Worm (Caenorhabditis elegans) whole organism, L1 larva: ENCODE results near the gene F34H10.3.
A peak's percentile ranks its signal among the peaks of the same experiment; 100 is the strongest.

Experiments
- C04F5.9 ChIP-seq: sonication (generic microtip); optimal IDR thresholded peaks from 2 replicates; lab custom pipeline; 2016; ENCODE audit warnings: missing genetic modification characterization, missing compliant biosample characterization
- C34B4.2 ChIP-seq: sonication (generic microtip); optimal IDR thresholded peaks from 2 replicates; lab custom pipeline; 2017; ENCODE audit warnings: mild to moderate bottlenecking, missing genetic modification characterization, missing compliant biosample characterization
- F16B12.6 ChIP-seq: fragments of 150-350 bp; optimal IDR thresholded peaks from 2 replicates; lab custom pipeline; 2014; ENCODE audit warnings: missing biosample characterization, missing genetic modification characterization
- aha-1 ChIP-seq: fragments of 150-350 bp; optimal IDR thresholded peaks from 2 replicates; lab custom pipeline; 2014; ENCODE audit warnings: missing biosample characterization, missing genetic modification characterization
- alr-1 ChIP-seq: fragments of 200-800 bp; sonication (Bioruptor generic); optimal IDR thresholded peaks from 2 replicates; lab custom pipeline; 2018; ENCODE audit warnings: borderline replicate concordance, mild to moderate bottlenecking, missing genetic modification characterization, missing compliant biosample characterization
- aly-2 ChIP-seq: fragments of 150-350 bp; optimal IDR thresholded peaks from 2 replicates; lab custom pipeline; 2014; ENCODE audit warnings: missing biosample characterization, missing genetic modification characterization
- blmp-1 ChIP-seq: fragments of 150-350 bp; optimal IDR thresholded peaks from 2 replicates; lab custom pipeline; 2014; ENCODE audit warnings: missing biosample characterization, missing genetic modification characterization
- ceh-82 ChIP-seq, 3 experiments: fragments of 150-350 bp in 1 of 3; sonication (generic microtip) in 2 of 3; optimal IDR thresholded peaks; 2 replicates each; lab custom pipeline; 2014 to 2017; ENCODE audit warnings: missing biosample characterization in 3 of 3, missing genetic modification characterization in 3 of 3
- dpl-1 ChIP-seq, 3 experiments: fragments of 150-350 bp in 2 of 3; sonication (generic microtip) in 1 of 3; optimal IDR thresholded peaks; 2 replicates each; lab custom pipeline; 2014 to 2017; ENCODE audit warnings: missing biosample characterization in 3 of 3, missing genetic modification characterization in 3 of 3, missing genetic modification reagents in 3 of 3
- dsc-1 ChIP-seq: sonication (generic microtip); optimal IDR thresholded peaks from 2 replicates; lab custom pipeline; 2016; ENCODE audit warnings: mild to moderate bottlenecking, missing genetic modification characterization, missing compliant biosample characterization
- efl-1 ChIP-seq, 4 experiments: fragments of 150-350 bp; optimal IDR thresholded peaks in 3 of 4; peaks in 1 of 4; 1 replicate in 1 of 4; 2 replicates in 3 of 4; lab custom pipeline; 2014; ENCODE audit warnings: missing biosample characterization in 2 of 4, missing genetic modification characterization in 2 of 4, missing genetic modification reagents in 2 of 4
- efl-3 ChIP-seq: fragments of 200-800 bp; sonication (Bioruptor generic); optimal IDR thresholded peaks from 2 replicates; lab custom pipeline; 2018; ENCODE audit warnings: mild to moderate bottlenecking, missing genetic modification characterization, missing compliant biosample characterization
- elt-2 ChIP-seq: sonication (generic microtip); optimal IDR thresholded peaks from 2 replicates; lab custom pipeline; 2016; ENCODE audit warnings: missing genetic modification characterization, mild to moderate bottlenecking, inconsistent platforms, missing compliant biosample characterization, missing genetic modification reagents
- elt-3 ChIP-seq, 6 experiments: fragments of 150-350 bp in 1 of 6; sonication (generic microtip); optimal IDR thresholded peaks; 2 replicates each; lab custom pipeline; 2017 to 2018; ENCODE audit warnings: missing biosample characterization in 6 of 6, missing genetic modification characterization in 6 of 6, inconsistent platforms in 1 of 6
- hlh-4 ChIP-seq: sonication (generic microtip); optimal IDR thresholded peaks from 2 replicates; lab custom pipeline; 2016; ENCODE audit warnings: mild to moderate bottlenecking, missing genetic modification characterization, missing compliant biosample characterization
- irx-1 ChIP-seq: sonication (generic microtip); optimal IDR thresholded peaks from 2 replicates; lab custom pipeline; 2016; ENCODE audit warnings: missing genetic modification characterization, missing compliant biosample characterization
- lin-13 ChIP-seq: fragments of 150-350 bp; optimal IDR thresholded peaks from 2 replicates; lab custom pipeline; 2014; ENCODE audit warnings: missing biosample characterization, missing genetic modification reagents, missing genetic modification characterization
- lin-14 ChIP-seq: fragments of 200-800 bp; sonication (Bioruptor generic); optimal IDR thresholded peaks from 2 replicates; lab custom pipeline; 2018; ENCODE audit warnings: mild to moderate bottlenecking, missing genetic modification characterization, moderate library complexity, missing compliant biosample characterization
- lin-35 ChIP-seq, 2 experiments: fragments of 150-350 bp; optimal IDR thresholded peaks; 2 replicates each; lab custom pipeline; 2014; ENCODE audit warnings: missing biosample characterization in 2 of 2, missing genetic modification characterization in 2 of 2, missing genetic modification reagents in 2 of 2
- lin-39 ChIP-seq: fragments of 150-350 bp; optimal IDR thresholded peaks from 2 replicates; lab custom pipeline; 2014; ENCODE audit warnings: missing biosample characterization, missing genetic modification reagents, missing genetic modification characterization
- lsy-2 ChIP-seq, 2 experiments: fragments of 150-350 bp; optimal IDR thresholded peaks; 2 replicates each; lab custom pipeline; 2014; ENCODE audit warnings: missing biosample characterization in 2 of 2, missing genetic modification characterization in 2 of 2
- mep-1 ChIP-seq: fragments of 150-350 bp; optimal IDR thresholded peaks from 2 replicates; lab custom pipeline; 2014; ENCODE audit warnings: missing biosample characterization, missing genetic modification characterization
- nhr-11 ChIP-seq: fragments of 150-350 bp; optimal IDR thresholded peaks from 2 replicates; lab custom pipeline; 2014; ENCODE audit warnings: missing biosample characterization, missing genetic modification characterization
- nhr-19 ChIP-seq: fragments of 200-800 bp; sonication (Bioruptor generic); conservative IDR thresholded peaks from 2 replicates; pipeline ENCODE4 v1.3.6; 2022; ENCODE audit warnings: missing genetic modification characterization, missing compliant biosample characterization
- nhr-47 ChIP-seq: sonication (generic microtip); optimal IDR thresholded peaks from 2 replicates; lab custom pipeline; 2016; ENCODE audit warnings: mild to moderate bottlenecking, missing genetic modification characterization, moderate library complexity, missing compliant biosample characterization
- nhr-71 ChIP-seq: sonication (generic microtip); optimal IDR thresholded peaks from 2 replicates; lab custom pipeline; 2016; ENCODE audit warnings: mild to moderate bottlenecking, missing genetic modification characterization, moderate library complexity, missing compliant biosample characterization
- nhr-77 ChIP-seq: fragments of 150-350 bp; optimal IDR thresholded peaks from 2 replicates; lab custom pipeline; 2014; ENCODE audit warnings: missing biosample characterization, missing genetic modification characterization
- nhr-84 ChIP-seq: sonication (generic microtip); optimal IDR thresholded peaks from 2 replicates; lab custom pipeline; 2017; ENCODE audit warnings: missing biosample characterization, missing genetic modification characterization
- nhr-85 ChIP-seq: sonication (generic microtip); peaks from one replicate; lab custom pipeline; 2016; ENCODE audit warnings: missing genetic modification characterization, inconsistent platforms, missing compliant biosample characterization
- nhr-90 ChIP-seq: sonication (generic microtip); optimal IDR thresholded peaks from 2 replicates; lab custom pipeline; 2016; ENCODE audit warnings: mild to moderate bottlenecking, missing genetic modification characterization, missing compliant biosample characterization; ENCODE audit not compliant: poor library complexity
- rnt-1 ChIP-seq: sonication (generic microtip); optimal IDR thresholded peaks from 2 replicates; lab custom pipeline; 2016; ENCODE audit warnings: mild to moderate bottlenecking, missing genetic modification characterization, moderate library complexity, missing compliant biosample characterization
- skn-1 ChIP-seq: fragments of 150-350 bp; optimal IDR thresholded peaks from 2 replicates; lab custom pipeline; 2014; ENCODE audit warnings: missing biosample characterization, missing genetic modification characterization
- snu-23 ChIP-seq: sonication (generic microtip); optimal IDR thresholded peaks from 2 replicates; lab custom pipeline; 2016; ENCODE audit warnings: missing genetic modification characterization, missing compliant biosample characterization
- sox-4 ChIP-seq: sonication (generic microtip); optimal IDR thresholded peaks from 2 replicates; lab custom pipeline; 2016; ENCODE audit warnings: missing genetic modification characterization, missing compliant biosample characterization
- sptf-1 ChIP-seq: fragments of 150-350 bp; optimal IDR thresholded peaks from 2 replicates; lab custom pipeline; 2014; ENCODE audit warnings: missing biosample characterization, missing genetic modification characterization
- sup-37 ChIP-seq: fragments of 200-800 bp; sonication (Bioruptor generic); optimal IDR thresholded peaks from 2 replicates; lab custom pipeline; 2018; ENCODE audit warnings: mild to moderate bottlenecking, missing genetic modification characterization, missing compliant biosample characterization
- swsn-7 ChIP-seq: sonication (generic microtip); optimal IDR thresholded peaks from 2 replicates; lab custom pipeline; 2016; ENCODE audit warnings: missing genetic modification characterization, missing compliant biosample characterization
- unc-86 ChIP-seq: sonication (generic microtip); optimal IDR thresholded peaks from 2 replicates; lab custom pipeline; 2016; ENCODE audit warnings: missing genetic modification characterization, missing compliant biosample characterization
- xbp-1 ChIP-seq: sonication (generic microtip); optimal IDR thresholded peaks from 2 replicates; lab custom pipeline; 2016; ENCODE audit warnings: missing genetic modification characterization, missing compliant biosample characterization
- zag-1 ChIP-seq: fragments of 150-350 bp; optimal IDR thresholded peaks from 2 replicates; lab custom pipeline; 2014; ENCODE audit warnings: missing biosample characterization, missing genetic modification characterization
- zip-4 ChIP-seq: fragments of 200-800 bp; sonication (Bioruptor generic); optimal IDR thresholded peaks from 2 replicates; lab custom pipeline; 2018; ENCODE audit warnings: mild to moderate bottlenecking, missing genetic modification characterization, moderate library complexity, missing compliant biosample characterization
- ztf-11 ChIP-seq, 2 experiments: sonication (generic microtip); optimal IDR thresholded peaks; 2 replicates each; lab custom pipeline; 2016 to 2017; ENCODE audit warnings: missing genetic modification characterization in 2 of 2, missing biosample characterization in 1 of 2, missing compliant biosample characterization in 1 of 2
- ztf-4 ChIP-seq: fragments of 150-350 bp; optimal IDR thresholded peaks from 2 replicates; lab custom pipeline; 2014; ENCODE audit warnings: missing biosample characterization, missing genetic modification characterization

The F34H10.3 gene

DNA sequence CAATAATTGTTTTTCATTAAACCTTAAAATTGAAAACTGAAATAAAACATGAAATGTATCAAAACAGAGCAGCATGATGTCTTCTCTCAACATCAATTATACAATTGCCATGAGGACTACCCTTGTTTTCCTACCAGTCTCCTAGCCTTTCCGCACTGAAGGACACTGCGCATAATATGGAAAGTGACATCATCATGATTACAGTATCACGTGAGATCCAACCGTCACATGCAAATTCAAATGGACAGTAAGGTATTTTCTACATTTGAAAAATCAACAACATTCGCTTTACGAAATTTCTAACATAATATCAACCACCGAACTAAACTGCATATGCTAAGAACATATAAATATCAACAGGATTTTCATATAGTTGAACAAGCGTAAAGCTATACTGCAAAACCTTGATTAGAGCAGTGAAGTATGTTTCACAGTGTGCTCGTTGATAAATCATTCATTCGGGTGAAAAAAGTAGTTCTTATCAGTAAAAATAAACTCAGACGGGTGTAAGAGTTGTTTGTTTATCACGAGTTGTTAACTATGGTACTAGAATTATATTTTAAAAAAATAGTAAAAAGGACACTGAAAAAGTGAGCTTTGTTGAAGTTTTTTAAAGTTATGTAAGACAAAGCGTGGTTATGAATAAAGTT, 4.1 kb upstream of the F34H10.3 start (continued):
- TF ChIP-seq alr-1 (tag; lab: Kevin White, UChicago) = no peak
- no peak for TF ChIP-seq nhr-11 (tag; lab: Kevin White, UChicago)
- no peak for TF ChIP-seq unc-86

DNA sequence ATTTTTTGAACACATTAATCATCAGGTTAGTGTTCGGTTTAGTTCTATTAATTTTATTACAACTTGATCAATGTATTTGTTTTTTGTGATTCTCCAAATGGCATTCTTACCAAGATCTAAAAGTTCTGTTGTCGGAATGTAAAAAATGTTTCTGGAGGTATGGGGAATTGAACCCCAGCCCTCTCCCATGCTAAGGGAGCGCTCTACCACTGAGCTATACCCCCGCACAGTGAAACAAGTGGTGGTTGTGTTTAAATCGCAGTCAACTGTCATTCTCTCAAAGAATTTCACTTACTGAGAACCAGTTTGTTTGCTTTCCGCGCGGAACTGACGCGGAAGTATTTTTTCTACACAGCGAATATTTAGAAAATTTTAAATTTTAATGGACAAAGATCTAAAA, 2.9 kb upstream of the F34H10.3 start:
- TF ChIP-seq nhr-47 (peak; percentile 57), aly-2 (tag; lab: Kevin White, UChicago) (peak; percentile 11), snu-23 (GFP tag; lab: Kevin White, UChicago) (peak; percentile 38), zip-4 (no peak), irx-1 (tag; lab: Kevin White, UChicago) (peak; percentile 13), lsy-2 (tag; optimal IDR thresholded peaks at IDR 0.05; lab: Kevin White, UChicago) (peak in 1 of 2 experiments; percentile 37), rnt-1 (tag; lab: Kevin White, UChicago) (peak; percentile 61), lin-39 (tag; lab: Kevin White, UChicago) (no peak), nhr-85 (tag; lab: Kevin White, UChicago) (peak; percentile 81), ceh-82 (tag; optimal IDR thresholded peaks at IDR 0.05; lab: Kevin White, UChicago) (peak; percentile 11 to 24 (median 20)), xbp-1 (tag; lab: Kevin White, UChicago) (peak; percentile 53), nhr-19 (GFP tag; lab: Robert Waterston, UW) (peak; percentile 48; the same call in 1 of the 2 replicates), mep-1 (tag; lab: Kevin White, UChicago) (no peak), swsn-7 (tag; lab: Kevin White, UChicago) (peak; percentile 23), nhr-90 (tag; lab: Kevin White, UChicago) (peak; percentile 16), sup-37 (no peak), elt-3 (tag; optimal IDR thresholded peaks at IDR 0.05; lab: Kevin White, UChicago) (no peak), lin-14 (GFP tag; lab: Kevin White, UChicago) (peak; percentile 31), sox-4 (tag; lab: Kevin White, UChicago) (no peak), C34B4.2 (tag; lab: Kevin White, UChicago) (no peak), efl-1 (optimal IDR thresholded peaks at IDR 0.05; lab: Kevin White, UChicago) (no peak), efl-1 (GFP tag; optimal IDR thresholded peaks at IDR 0.05 in 1 of 2; lab: Kevin White, UChicago) (peak in 1 of 2 experiments; percentile 80), nhr-77 (peak; percentile 16), nhr-71 (tag; lab: Kevin White, UChicago) (peak; percentile 63), lin-35 (GFP tag; optimal IDR thresholded peaks at IDR 0.05; lab: Kevin White, UChicago) (peak in 1 of 2 experiments; percentile 34), skn-1 (tag; lab: Kevin White, UChicago) (peak; percentile 15), dpl-1 (GFP tag; optimal IDR thresholded peaks at IDR 0.05; lab: Kevin White, UChicago) (peak in 1 of 3 experiments; percentile 10), ztf-4 (tag; lab: Kevin White, UChicago) (peak; percentile 19), lin-13 (GFP tag; lab: Kevin White, UChicago) (peak; percentile 8), blmp-1 (tag; lab: Kevin White, UChicago) (peak; percentile 16), C04F5.9 (tag; lab: Kevin White, UChicago) (no peak), dsc-1 (tag; lab: Kevin White, UChicago) (peak; percentile 37), hlh-4 (no peak), ztf-11 (tag; optimal IDR thresholded peaks at IDR 0.05; lab: Kevin White, UChicago) (no peak), nhr-84 (tag; lab: Kevin White, UChicago) (no peak)

DNA sequence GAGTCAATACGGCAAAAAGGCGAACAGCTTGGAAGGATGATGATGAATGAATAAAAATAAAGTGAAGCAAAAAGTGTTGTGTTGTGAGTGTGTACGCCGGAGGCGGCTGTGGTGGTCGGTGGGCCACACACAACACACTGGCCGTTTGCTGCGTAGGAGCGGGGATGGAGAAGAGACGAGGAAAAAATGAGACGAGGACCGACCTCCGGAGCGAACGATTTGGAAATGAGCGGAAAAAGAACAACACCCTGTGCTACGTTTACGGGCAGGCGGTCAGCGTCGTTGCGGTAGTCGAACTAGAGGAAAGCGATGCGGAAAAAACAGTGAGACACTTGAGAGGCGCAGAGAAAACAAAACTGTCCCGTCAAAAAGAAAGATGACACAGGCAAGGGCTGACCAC, 2.3 kb upstream of the F34H10.3 start:
- peak; percentile 20 for TF ChIP-seq lin-14 (GFP tag; lab: Kevin White, UChicago)
- TF ChIP-seq sptf-1 = no peak
- no peak for TF ChIP-seq aha-1 (tag; lab: Kevin White, UChicago)
- TF ChIP-seq F16B12.6 (tag; lab: Kevin White, UChicago) = no peak
- no peak for TF ChIP-seq efl-3 (GFP tag; lab: Kevin White, UChicago)
- peak; percentile 25 for TF ChIP-seq blmp-1 (tag; lab: Kevin White, UChicago)
- no peak for TF ChIP-seq zag-1
- TF ChIP-seq zip-4 = no peak
- peak in 1 of 2 experiments; percentile 5 for TF ChIP-seq lin-35 (GFP tag; optimal IDR thresholded peaks at IDR 0.05; lab: Kevin White, UChicago)
- no peak for TF ChIP-seq ztf-11 (tag; optimal IDR thresholded peaks at IDR 0.05; lab: Kevin White, UChicago)
- peak in 1 of 3 experiments; percentile 2 for TF ChIP-seq ceh-82 (tag; optimal IDR thresholded peaks at IDR 0.05; lab: Kevin White, UChicago)
- no peak for TF ChIP-seq elt-2 (tag; lab: Kevin White, UChicago)
- no peak for TF ChIP-seq efl-1 (optimal IDR thresholded peaks at IDR 0.05; lab: Kevin White, UChicago)
- TF ChIP-seq efl-1 (GFP tag; optimal IDR thresholded peaks at IDR 0.05 in 1 of 2; lab: Kevin White, UChicago) = peak in 1 of 2 experiments; percentile 53
